Worm (Caenorhabditis elegans) whole organism, young adult: Measurements from ENCODE around the gene M153.3.
A peak's percentile ranks its signal among the peaks of the same experiment; 100 is the strongest.

Experiments used
- C17E4.6 ChIP-seq: fragments of 200-800 bp; sonication (Bioruptor generic); IDR thresholded peaks from 2 replicates; pipeline ENCODE4 v1.3.6; 2022; ENCODE audit warnings: missing genetic modification reagents, missing genetic modification characterization, missing compliant biosample characterization
- F23B12.7 ChIP-seq: sonication (generic microtip); optimal IDR thresholded peaks from 2 replicates; lab custom pipeline; 2017; ENCODE audit warnings: missing genetic modification characterization, mild to moderate bottlenecking, missing compliant biosample characterization, antibody characterized with exemption, moderate library complexity; ENCODE audit not compliant: insufficient read depth
- F57A8.1 ChIP-seq: fragments of 200-800 bp; sonication (Bioruptor generic); optimal IDR thresholded peaks from 2 replicates; lab custom pipeline; 2018; ENCODE audit warnings: mild to moderate bottlenecking, missing genetic modification characterization, moderate library complexity, missing compliant biosample characterization
- K11D2.4 ChIP-seq: fragments of 200-800 bp; sonication (Bioruptor generic); IDR thresholded peaks from 2 replicates; pipeline ENCODE4 v1.3.6; 2022; ENCODE audit warnings: missing genetic modification reagents, missing genetic modification characterization, missing compliant biosample characterization
- K12H6.12 ChIP-seq: fragments of 200-800 bp; sonication (Bioruptor generic); optimal IDR thresholded peaks from 2 replicates; lab custom pipeline; 2018; ENCODE audit warnings: mild to moderate bottlenecking, missing genetic modification characterization, missing compliant biosample characterization
- T26A5.8 ChIP-seq: sonication (generic microtip); optimal IDR thresholded peaks from 2 replicates; lab custom pipeline; 2016; ENCODE audit warnings: missing genetic modification characterization, missing compliant biosample characterization
- Y79H2A.3 ChIP-seq: fragments of 200-800 bp; sonication (Bioruptor generic); conservative IDR thresholded peaks from 2 replicates; pipeline ENCODE4 v1.3.6; 2022; ENCODE audit warnings: missing genetic modification reagents, missing genetic modification characterization, missing compliant biosample characterization
- attf-3 ChIP-seq: fragments of 200-800 bp; sonication (Bioruptor generic); conservative IDR thresholded peaks from 2 replicates; pipeline ENCODE4 v1.3.6; 2022; ENCODE audit warnings: missing genetic modification reagents, missing genetic modification characterization, missing compliant biosample characterization
- cebp-1 ChIP-seq, 2 experiments: fragments of 200-800 bp in 1 of 2; sonication (Bioruptor generic) in 1 of 2; sonication (generic microtip) in 1 of 2; IDR thresholded peaks in 1 of 2; optimal IDR thresholded peaks in 1 of 2; 2 replicates each; pipeline versions ENCODE4 v1.3.6 to Lab custom; 2017 to 2022; ENCODE audit warnings: missing compliant biosample characterization in 2 of 2, missing genetic modification characterization in 2 of 2, mild to moderate bottlenecking in 1 of 2, missing genetic modification reagents in 1 of 2, moderate library complexity in 1 of 2
- dpff-1 ChIP-seq: sonication (generic microtip); optimal IDR thresholded peaks from 2 replicates; lab custom pipeline; 2017; ENCODE audit warnings: mild to moderate bottlenecking, missing genetic modification characterization, missing compliant biosample characterization
- egl-18 ChIP-seq: fragments of 200-800 bp; sonication (Bioruptor generic); IDR thresholded peaks from 2 replicates; pipeline ENCODE4 v1.3.6; 2022; ENCODE audit warnings: missing genetic modification reagents, missing genetic modification characterization, missing compliant biosample characterization
- him-1 ChIP-seq: sonication (generic microtip); optimal IDR thresholded peaks from 2 replicates; lab custom pipeline; 2016; ENCODE audit warnings: missing genotype, missing genetic modification reagents, missing genetic modification characterization, missing compliant biosample characterization
- hmg-1.2 ChIP-seq: fragments of 200-800 bp; sonication (Bioruptor generic); IDR thresholded peaks from 2 replicates; pipeline ENCODE4 v1.3.6; 2022; ENCODE audit warnings: missing genetic modification reagents, missing genetic modification characterization, missing compliant biosample characterization
- lin-26 ChIP-seq: fragments of 200-800 bp; sonication (Bioruptor generic); IDR thresholded peaks from 2 replicates; pipeline ENCODE4 v1.3.6; 2022; ENCODE audit warnings: missing genetic modification reagents, missing genetic modification characterization, missing compliant biosample characterization
- lin-40 ChIP-seq: sonication (generic microtip); optimal IDR thresholded peaks from 2 replicates; lab custom pipeline; 2016; ENCODE audit warnings: missing genetic modification characterization, mild to moderate bottlenecking, missing compliant biosample characterization, missing genotype, missing genetic modification reagents
- lir-1 ChIP-seq: fragments of 200-800 bp; sonication (Bioruptor generic); conservative IDR thresholded peaks from 2 replicates; pipeline ENCODE4 v1.3.6; 2022; ENCODE audit warnings: missing genetic modification reagents, missing genetic modification characterization, missing compliant biosample characterization
- lsy-27 ChIP-seq: sonication (generic microtip); optimal IDR thresholded peaks from 2 replicates; lab custom pipeline; 2017; ENCODE audit warnings: missing genetic modification characterization, mild to moderate bottlenecking, missing compliant biosample characterization, antibody characterized with exemption, missing genotype, borderline replicate concordance; ENCODE audit not compliant: insufficient read depth
- nhr-27 ChIP-seq: fragments of 200-800 bp; sonication (Bioruptor generic); optimal IDR thresholded peaks from 2 replicates; lab custom pipeline; 2018; ENCODE audit warnings: mild to moderate bottlenecking, missing genetic modification characterization, moderate library complexity, missing compliant biosample characterization
- nhr-80 ChIP-seq: sonication (generic microtip); optimal IDR thresholded peaks from 2 replicates; lab custom pipeline; 2016; ENCODE audit warnings: missing genetic modification characterization, missing compliant biosample characterization
- nhr-90 ChIP-seq: sonication (generic microtip); optimal IDR thresholded peaks from 2 replicates; lab custom pipeline; 2016; ENCODE audit warnings: missing genotype, mild to moderate bottlenecking, missing genetic modification characterization, missing compliant biosample characterization
- rec-8 ChIP-seq, 2 experiments: sonication (generic microtip); optimal IDR thresholded peaks; 2 replicates each; lab custom pipeline; 2016; ENCODE audit warnings: mild to moderate bottlenecking in 2 of 2, missing genetic modification characterization in 2 of 2, missing genetic modification reagents in 2 of 2, missing genotype in 2 of 2, missing biosample characterization in 1 of 2, missing compliant biosample characterization in 1 of 2, moderate library complexity in 1 of 2
- somi-1 ChIP-seq: fragments of 200-800 bp; sonication (Bioruptor generic); optimal IDR thresholded peaks from 2 replicates; lab custom pipeline; 2018; ENCODE audit warnings: mild to moderate bottlenecking, missing genetic modification characterization, missing compliant biosample characterization
- unc-130 ChIP-seq: sonication (generic microtip); optimal IDR thresholded peaks from 2 replicates; lab custom pipeline; 2016; ENCODE audit warnings: missing genetic modification reagents, missing genetic modification characterization, missing compliant biosample characterization
- zfh-2 ChIP-seq: fragments of 200-800 bp; sonication (Bioruptor generic); conservative IDR thresholded peaks from 2 replicates; pipeline ENCODE4 v1.3.6; 2022; ENCODE audit warnings: missing genetic modification reagents, missing genetic modification characterization, missing compliant biosample characterization
- zim-3 ChIP-seq: sonication (generic microtip); optimal IDR thresholded peaks from 2 replicates; lab custom pipeline; 2017; ENCODE audit warnings: mild to moderate bottlenecking, missing genetic modification characterization, moderate library complexity, missing compliant biosample characterization
- ztf-22 ChIP-seq: fragments of 200-800 bp; sonication (Bioruptor generic); optimal IDR thresholded peaks from 2 replicates; lab custom pipeline; 2018; ENCODE audit warnings: mild to moderate bottlenecking, missing genetic modification characterization, moderate library complexity, missing compliant biosample characterization

M153.3 gene

ce11 chrX:12185847-12186559 lies 43.3 kb downstream of the M153.3 start:
- TF ChIP-seq nhr-80 (tag; lab: Kevin White, UChicago) (peak; percentile 80), F23B12.7 (tag; lab: Kevin White, UChicago) (no peak), somi-1 (GFP tag; lab: Kevin White, UChicago) (peak; percentile 21), hmg-1.2 (GFP tag; lab: Robert Waterston, UW) (0 out of 2 replicates have a peak, but pooled peaks have one; percentile 6), nhr-90 (tag; lab: Kevin White, UChicago) (no peak), cebp-1 (GFP tag; IDR thresholded peaks at IDR 0.05; lab: Robert Waterston, UW) (no peak), cebp-1 (tag; optimal IDR thresholded peaks at IDR 0.05; lab: Kevin White, UChicago) (peak; percentile 52), K11D2.4 (GFP tag; lab: Robert Waterston, UW) (peak; percentile 74; the same call in 1 of the 2 replicates), F57A8.1 (GFP tag; lab: Kevin White, UChicago) (no peak), K12H6.12 (peak; percentile 53), lin-40 (tag; lab: Kevin White, UChicago) (peak; percentile 14), dpff-1 (tag; lab: Kevin White, UChicago) (no peak), lin-26 (GFP tag; lab: Robert Waterston, UW) (peak; percentile 38; the same call in 1 of the 2 replicates), zim-3 (tag; lab: Kevin White, UChicago) (no peak), lsy-27 (tag; lab: Kevin White, UChicago) (no peak)

ce11 chrX:12186592-12186991 lies 43.9 kb downstream of the M153.3 start:
- TF ChIP-seq nhr-90 (tag; lab: Kevin White, UChicago), result no peak
- TF ChIP-seq ztf-22 (GFP tag; lab: Kevin White, UChicago), result no peak
- TF ChIP-seq Y79H2A.3 (GFP tag; lab: Robert Waterston, UW), result no peak
- TF ChIP-seq unc-130, result no peak
- TF ChIP-seq attf-3, result no peak
- TF ChIP-seq nhr-27, result no peak
- no peak for TF ChIP-seq T26A5.8
- no peak for TF ChIP-seq K11D2.4 (GFP tag; lab: Robert Waterston, UW)
- TF ChIP-seq lir-1 (GFP tag; lab: Robert Waterston, UW), result no peak
- TF ChIP-seq zfh-2 (GFP tag; lab: Robert Waterston, UW), result no peak
- TF ChIP-seq egl-18, result no peak
- no peak for TF ChIP-seq rec-8 (tag; optimal IDR thresholded peaks at IDR 0.05; lab: Kevin White, UChicago)
- no peak for TF ChIP-seq him-1
- TF ChIP-seq, all 124 proteins: peak for 0

ce11 chrX:12188280-12189071 lies 45.8 kb downstream of the M153.3 start:
- TF ChIP-seq C17E4.6 (no peak), nhr-80 (tag; lab: Kevin White, UChicago) (peak; percentile 41)
